Fruit fly (Drosophila melanogaster) whole organism, embryonic: Measurements from ENCODE around the gene Atac2.

Experiments
- Atf3 ChIP-seq: fragments of 200-800 bp; sonication (Bioruptor generic); optimal IDR thresholded peaks from 3 replicates; lab custom pipeline; 2016; ENCODE audit warnings: missing biosample characterization, missing genetic modification characterization
- Bgb ChIP-seq: fragments of 200-800 bp; sonication (Bioruptor generic); IDR thresholded peaks from 2 replicates; pipeline ENCODE4 v1.3.6; 2022; ENCODE audit warnings: missing biosample characterization, missing genetic modification characterization; ENCODE audit not compliant: partially characterized antibody
- Bteb2 ChIP-seq: fragments of 200-800 bp; sonication (Bioruptor generic); optimal IDR thresholded peaks from 2 replicates; lab custom pipeline; 2016; ENCODE audit warnings: missing biosample characterization, missing genetic modification characterization
- CG10366 ChIP-seq: fragments of 200-800 bp; sonication (Bioruptor generic); IDR thresholded peaks from 2 replicates; pipeline ENCODE4 v1.3.6; 2022; ENCODE audit warnings: missing biosample characterization, missing genetic modification characterization
- CG11398 ChIP-seq: fragments of 200-800 bp; sonication (Bioruptor generic); optimal IDR thresholded peaks from 2 replicates; lab custom pipeline; 2016; ENCODE audit warnings: missing biosample characterization, missing genetic modification characterization
- CG11560 ChIP-seq: fragments of 200-800 bp; sonication (Bioruptor generic); IDR thresholded peaks from 3 replicates; pipeline ENCODE4 v1.3.6; 2022; ENCODE audit warnings: missing biosample characterization, missing genetic modification characterization
- CG12104 ChIP-seq: fragments of 200-800 bp; sonication (Bioruptor generic); optimal IDR thresholded peaks from 3 replicates; lab custom pipeline; 2016; ENCODE audit warnings: missing biosample characterization, missing genetic modification characterization
- CG12391 ChIP-seq: fragments of 200-800 bp; sonication (Bioruptor generic); optimal IDR thresholded peaks from 3 replicates; lab custom pipeline; 2018; ENCODE audit warnings: missing biosample characterization, mild to moderate bottlenecking, missing genetic modification characterization, moderate library complexity
- CG13123 ChIP-seq: fragments of 200-800 bp; sonication (Bioruptor generic); optimal IDR thresholded peaks from 2 replicates; lab custom pipeline; 2016; ENCODE audit warnings: missing biosample characterization, missing genetic modification characterization
- CG16779 ChIP-seq: fragments of 200-800 bp; sonication (Bioruptor generic); IDR thresholded peaks from 2 replicates; pipeline ENCODE4 v1.3.6; 2022; ENCODE audit warnings: missing biosample characterization, missing genetic modification characterization
- CG17568 ChIP-seq: fragments of 200-800 bp; sonication (Bioruptor generic); optimal IDR thresholded peaks from 2 replicates; lab custom pipeline; 2018; ENCODE audit warnings: missing biosample characterization, mild to moderate bottlenecking, missing genetic modification characterization, moderate library complexity
- CG18476 ChIP-seq: fragments of 200-800 bp; sonication (Bioruptor generic); optimal IDR thresholded peaks from 2 replicates; lab custom pipeline; 2016; ENCODE audit warnings: missing biosample characterization, mild to moderate bottlenecking, missing genetic modification characterization
- CG18599 ChIP-seq: fragments of 200-800 bp; sonication (Bioruptor generic); optimal IDR thresholded peaks from 3 replicates; lab custom pipeline; 2017; ENCODE audit warnings: missing biosample characterization, missing genetic modification characterization, mild to moderate bottlenecking, moderate library complexity, missing genetic modification reagents
- CG30020 ChIP-seq: fragments of 200-800 bp; optimal IDR thresholded peaks from 2 replicates; lab custom pipeline; 2019; ENCODE audit warnings: missing biosample characterization, mild to moderate bottlenecking, missing genetic modification characterization, moderate library complexity
- CG31224 ChIP-seq: fragments of 200-800 bp; sonication (Bioruptor generic); IDR thresholded peaks from 2 replicates; pipeline ENCODE4 v1.3.6; 2022; ENCODE audit warnings: missing biosample characterization, missing genetic modification characterization
- CG3163 ChIP-seq: fragments of 200-800 bp; sonication (Bioruptor generic); optimal IDR thresholded peaks from 3 replicates; lab custom pipeline; 2016; ENCODE audit warnings: missing biosample characterization, missing genetic modification characterization
- CG33213 ChIP-seq: fragments of 200-800 bp; sonication (Bioruptor generic); optimal IDR thresholded peaks from 3 replicates; lab custom pipeline; 2016; ENCODE audit warnings: missing biosample characterization, missing genetic modification characterization
- CG33557 ChIP-seq: fragments of 200-800 bp; sonication (Bioruptor generic); optimal IDR thresholded peaks from 2 replicates; lab custom pipeline; 2019; ENCODE audit warnings: missing biosample characterization, mild to moderate bottlenecking, missing genetic modification characterization, moderate library complexity
- CG3995 ChIP-seq: fragments of 200-800 bp; sonication (Bioruptor generic); optimal IDR thresholded peaks from 3 replicates; lab custom pipeline; 2016; ENCODE audit warnings: missing biosample characterization, missing genetic modification characterization
- CG5180 ChIP-seq: fragments of 200-800 bp; sonication (Bioruptor generic); optimal IDR thresholded peaks from 3 replicates; lab custom pipeline; 2017; ENCODE audit warnings: missing biosample characterization, missing genetic modification characterization, mild to moderate bottlenecking, moderate library complexity, missing genetic modification reagents
- CG5245 ChIP-seq: fragments of 200-800 bp; sonication (Bioruptor generic); optimal IDR thresholded peaks from 3 replicates; lab custom pipeline; 2016; ENCODE audit warnings: missing biosample characterization, missing genetic modification characterization
- Dbx ChIP-seq: fragments of 200-800 bp; sonication (Bioruptor generic); IDR thresholded peaks from 3 replicates; pipeline ENCODE4 v1.3.6; 2022; ENCODE audit warnings: missing biosample characterization, missing genetic modification characterization
- Deaf1 ChIP-seq: fragments of 200-800 bp; optimal IDR thresholded peaks from 3 replicates; lab custom pipeline; 2019; ENCODE audit warnings: missing biosample characterization, mild to moderate bottlenecking, missing genetic modification characterization, moderate library complexity
- GATAe ChIP-seq: fragments of 200-800 bp; sonication (Bioruptor generic); conservative IDR thresholded peaks from 2 replicates; pipeline ENCODE4 v1.3.6; 2022; ENCODE audit warnings: missing biosample characterization, missing genetic modification characterization
- HLH54F ChIP-seq: fragments of 200-800 bp; sonication (Bioruptor generic); optimal IDR thresholded peaks from 3 replicates; lab custom pipeline; 2016; ENCODE audit warnings: missing biosample characterization, missing genetic modification characterization
- NC2β ChIP-seq: fragments of 200-800 bp; sonication (Bioruptor generic); optimal IDR thresholded peaks from 2 replicates; lab custom pipeline; 2016; ENCODE audit warnings: missing biosample characterization, missing genetic modification characterization
- Opbp ChIP-seq: fragments of 200-800 bp; sonication (Bioruptor generic); IDR thresholded peaks from 3 replicates; pipeline ENCODE4 v1.3.6; 2022; ENCODE audit warnings: missing biosample characterization, missing genetic modification characterization; ENCODE audit not compliant: partially characterized antibody
- TFAM ChIP-seq: fragments of 200-800 bp; sonication (Bioruptor generic); optimal IDR thresholded peaks from 2 replicates; lab custom pipeline; 2017; ENCODE audit warnings: missing biosample characterization, missing genetic modification characterization, inconsistent platforms
- ase ChIP-seq: fragments of 200-800 bp; sonication (Bioruptor generic); IDR thresholded peaks from 3 replicates; pipeline ENCODE4 v1.3.6; 2022; ENCODE audit warnings: missing biosample characterization, missing genetic modification characterization
- bowl ChIP-seq: fragments of 200-800 bp; sonication (Bioruptor generic); IDR thresholded peaks from 2 replicates; pipeline ENCODE4 v1.3.6; 2022; ENCODE audit warnings: missing biosample characterization, missing genetic modification characterization
- bsh ChIP-seq, 2 experiments: fragments of 200-800 bp; sonication (Bioruptor generic); optimal IDR thresholded peaks; 2 replicates each; lab custom pipeline; 2017 to 2018; ENCODE audit warnings: mild to moderate bottlenecking in 2 of 2, missing biosample characterization in 2 of 2, missing genetic modification characterization in 2 of 2, moderate library complexity in 1 of 2
- caup ChIP-seq: fragments of 200-800 bp; sonication (Bioruptor generic); optimal IDR thresholded peaks from 3 replicates; lab custom pipeline; 2017; ENCODE audit warnings: missing biosample characterization, mild to moderate bottlenecking, missing genetic modification characterization, moderate library complexity; ENCODE audit not compliant: severe bottlenecking
- dan ChIP-seq: fragments of 200-800 bp; sonication (Bioruptor generic); IDR thresholded peaks from 2 replicates; pipeline ENCODE4 v1.3.6; 2022; ENCODE audit warnings: missing biosample characterization, missing genetic modification characterization
- dati ChIP-seq: fragments of 200-800 bp; sonication (Bioruptor generic); IDR thresholded peaks from 2 replicates; pipeline ENCODE4 v1.3.6; 2022; ENCODE audit warnings: missing biosample characterization, missing genetic modification characterization
- dmrt11E ChIP-seq: fragments of 200-800 bp; sonication (Bioruptor generic); optimal IDR thresholded peaks from 3 replicates; lab custom pipeline; 2018; ENCODE audit warnings: missing biosample characterization, mild to moderate bottlenecking, missing genetic modification characterization, moderate library complexity
- dmrt99B ChIP-seq: fragments of 200-800 bp; sonication (Bioruptor generic); optimal IDR thresholded peaks from 2 replicates; lab custom pipeline; 2018; ENCODE audit warnings: missing biosample characterization, mild to moderate bottlenecking, missing genetic modification characterization, moderate library complexity
- grn ChIP-seq: fragments of 200-800 bp; sonication (Bioruptor generic); optimal IDR thresholded peaks from 3 replicates; lab custom pipeline; 2017; ENCODE audit warnings: missing biosample characterization, missing genetic modification characterization
- gsb-n ChIP-seq: fragments of 200-800 bp; sonication (Bioruptor generic); optimal IDR thresholded peaks from 3 replicates; lab custom pipeline; 2018; ENCODE audit warnings: missing biosample characterization, mild to moderate bottlenecking, missing genetic modification characterization
- kah ChIP-seq: fragments of 200-800 bp; sonication (Bioruptor generic); optimal IDR thresholded peaks from 2 replicates; lab custom pipeline; 2018; ENCODE audit warnings: missing biosample characterization, mild to moderate bottlenecking, missing genetic modification characterization
- ken ChIP-seq: fragments of 200-800 bp; sonication (Bioruptor generic); IDR thresholded peaks from 3 replicates; pipeline ENCODE4 v1.3.6; 2022; ENCODE audit warnings: missing biosample characterization, missing genetic modification characterization
- pita ChIP-seq: fragments of 200-800 bp; sonication (Bioruptor generic); optimal IDR thresholded peaks from 2 replicates; lab custom pipeline; 2017; ENCODE audit warnings: missing biosample characterization, mild to moderate bottlenecking, missing genetic modification characterization
- salm ChIP-seq: fragments of 200-800 bp; sonication (Bioruptor generic); optimal IDR thresholded peaks from 2 replicates; lab custom pipeline; 2018; ENCODE audit warnings: missing biosample characterization, mild to moderate bottlenecking, missing genetic modification characterization
- schlank ChIP-seq: fragments of 200-800 bp; sonication (Bioruptor generic); optimal IDR thresholded peaks from 2 replicates; lab custom pipeline; 2018; ENCODE audit warnings: missing biosample characterization, mild to moderate bottlenecking, missing genetic modification characterization
- seq ChIP-seq: fragments of 200-800 bp; sonication (Bioruptor generic); IDR thresholded peaks from 2 replicates; pipeline ENCODE4 v1.3.6; 2022; ENCODE audit warnings: missing biosample characterization, missing genetic modification characterization
- sna ChIP-seq: fragments of 200-800 bp; sonication (Bioruptor generic); IDR thresholded peaks from 2 replicates; pipeline ENCODE4 v1.3.6; 2022; ENCODE audit warnings: missing biosample characterization, missing genetic modification characterization; ENCODE audit not compliant: partially characterized antibody
- tll ChIP-seq, 2 experiments: fragments of 200-800 bp in 1 of 2; fragments of >200 bp in 1 of 2; sonication (Bioruptor generic) in 1 of 2; optimal IDR thresholded peaks; 2 replicates each; lab custom pipeline; 2017 to 2019; ENCODE audit warnings: missing biosample characterization in 2 of 2, missing genetic modification characterization in 2 of 2, mild to moderate bottlenecking in 1 of 2, moderate library complexity in 1 of 2
- wdn ChIP-seq: fragments of 200-800 bp; sonication (Bioruptor generic); IDR thresholded peaks from 2 replicates; pipeline ENCODE4 v1.3.6; 2022; ENCODE audit warnings: missing biosample characterization, missing genetic modification characterization
- z ChIP-seq: fragments of 200-800 bp; sonication (Bioruptor generic); IDR thresholded peaks from 3 replicates; pipeline ENCODE4 v1.3.6; 2022; ENCODE audit warnings: missing biosample characterization, missing genetic modification characterization

Gene Atac2

dm6 chr2L:18621357-18622211 is 9.5 kb upstream of the Atac2 start (continued):
- TF ChIP-seq CG11560 (tag; lab: Robert Waterston, UW) (peak; percentile 54; the same call in 2 of the 3 replicates), ken (GFP tag; lab: Robert Waterston, UW) (no peak), CG16779 (no peak), CG12104 (GFP tag; lab: Kevin White, UChicago) (peak; percentile 67), gsb-n (tag; lab: Kevin White, UChicago) (peak; percentile 69), CG13123 (GFP tag; lab: Kevin White, UChicago) (peak; percentile 48), CG3163 (GFP tag; lab: Kevin White, UChicago) (no peak), Bteb2 (GFP tag; lab: Kevin White, UChicago) (peak; percentile 38), Dbx (GFP tag; lab: Robert Waterston, UW) (peak; percentile 73), TFAM (peak; percentile 20), CG18599 (peak; percentile 89), CG31224 (GFP tag; lab: Robert Waterston, UW) (peak; percentile 75), CG30020 (peak; percentile 30), seq (GFP tag; lab: Robert Waterston, UW) (peak; percentile 79), grn (peak; percentile 89), Bgb (GFP tag; lab: Robert Waterston, UW) (no peak), pita (GFP tag; lab: Kevin White, UChicago) (no peak), dan (GFP tag; lab: Robert Waterston, UW) (no peak), CG33557 (GFP tag; lab: Kevin White, UChicago) (peak; percentile 49), Deaf1 (tag; lab: Kevin White, UChicago) (peak; percentile 46), CG5180 (GFP tag; lab: Kevin White, UChicago) (peak; percentile 38), salm (tag; lab: Kevin White, UChicago) (peak; percentile 62), CG10366 (GFP tag; lab: Robert Waterston, UW) (peak; percentile 76), kah (GFP tag; lab: Kevin White, UChicago) (peak; percentile 56), sna (GFP tag; lab: Robert Waterston, UW) (no peak), tll (GFP tag; optimal IDR thresholded peaks at IDR 0.05; lab: Kevin White, UChicago) (no peak), caup (GFP tag; lab: Kevin White, UChicago) (peak; percentile 46), Atf3 (peak; percentile 75), schlank (tag; lab: Kevin White, UChicago) (peak; percentile 46), CG11398 (no peak), NC2β (GFP tag; lab: Kevin White, UChicago) (peak; percentile 46), dmrt99B (tag; lab: Kevin White, UChicago) (peak; percentile 86), bowl (GFP tag; lab: Robert Waterston, UW) (no peak), CG5245 (GFP tag; lab: Kevin White, UChicago) (peak; percentile 71), GATAe (GFP tag; lab: Robert Waterston, UW) (peak; percentile 88), Opbp (GFP tag; lab: Robert Waterston, UW) (no peak), ase (GFP tag; lab: Robert Waterston, UW) (peak; percentile 55; the same call in 2 of the 3 replicates), CG3995 (GFP tag; lab: Kevin White, UChicago) (peak; percentile 41), CG12391 (tag; lab: Kevin White, UChicago) (peak; percentile 85), CG18476 (GFP tag; lab: Kevin White, UChicago) (peak; percentile 70), HLH54F (GFP tag; lab: Kevin White, UChicago) (peak; percentile 48), wdn (GFP tag; lab: Robert Waterston, UW) (peak; percentile 80), dmrt11E (tag; lab: Kevin White, UChicago) (peak; percentile 66), bsh (GFP tag; optimal IDR thresholded peaks at IDR 0.05; lab: Kevin White, UChicago) (peak in 1 of 2 experiments; percentile 82), CG17568 (peak; percentile 20), dati (no peak), z (GFP tag; lab: Robert Waterston, UW) (no peak), CG33213 (GFP tag; lab: Kevin White, UChicago) (peak; percentile 38)
